Worm (Caenorhabditis elegans) whole organism, L1 larva: ENCODE results near the gene cutl-2.

Source experiments
- Y116A8C.19 ChIP-seq: sonication (generic microtip); optimal IDR thresholded peaks from 2 replicates; lab custom pipeline; 2016; ENCODE audit warnings: missing compliant biosample characterization, missing genetic modification characterization, borderline replicate concordance
- ceh-82 ChIP-seq, 3 experiments: fragments of 150-350 bp in 1 of 3; sonication (generic microtip) in 2 of 3; optimal IDR thresholded peaks; 2 replicates each; lab custom pipeline; 2014 to 2017; ENCODE audit warnings: missing biosample characterization in 3 of 3, missing genetic modification characterization in 3 of 3
- ceh-88 ChIP-seq: fragments of 200-800 bp; sonication (Bioruptor generic); IDR thresholded peaks from 2 replicates; pipeline ENCODE4 v1.3.6; 2022; ENCODE audit warnings: missing genetic modification characterization, missing compliant biosample characterization
- dsc-1 ChIP-seq: sonication (generic microtip); optimal IDR thresholded peaks from 2 replicates; lab custom pipeline; 2016; ENCODE audit warnings: mild to moderate bottlenecking, missing genetic modification characterization, missing compliant biosample characterization
- efl-1 ChIP-seq, 4 experiments: fragments of 150-350 bp; optimal IDR thresholded peaks in 3 of 4; peaks in 1 of 4; 1 replicate in 1 of 4; 2 replicates in 3 of 4; lab custom pipeline; 2014; ENCODE audit warnings: missing biosample characterization in 2 of 4, missing genetic modification characterization in 2 of 4, missing genetic modification reagents in 2 of 4
- elt-2 ChIP-seq: sonication (generic microtip); optimal IDR thresholded peaks from 2 replicates; lab custom pipeline; 2016; ENCODE audit warnings: missing genetic modification characterization, mild to moderate bottlenecking, inconsistent platforms, missing compliant biosample characterization, missing genetic modification reagents
- elt-3 ChIP-seq, 6 experiments: fragments of 150-350 bp in 1 of 6; sonication (generic microtip); optimal IDR thresholded peaks; 2 replicates each; lab custom pipeline; 2017 to 2018; ENCODE audit warnings: missing biosample characterization in 6 of 6, missing genetic modification characterization in 6 of 6, inconsistent platforms in 1 of 6
- fkh-4 ChIP-seq: sonication (generic microtip); optimal IDR thresholded peaks from 2 replicates; lab custom pipeline; 2016; ENCODE audit warnings: missing compliant biosample characterization, missing genetic modification characterization, borderline replicate concordance
- fkh-8 ChIP-seq: sonication (generic microtip); optimal IDR thresholded peaks from 2 replicates; lab custom pipeline; 2016; ENCODE audit warnings: mild to moderate bottlenecking, missing genetic modification characterization, missing compliant biosample characterization
- fos-1 ChIP-seq: fragments of 150-350 bp; optimal IDR thresholded peaks from 2 replicates; lab custom pipeline; 2014; ENCODE audit warnings: missing biosample characterization, missing genetic modification characterization
- hpl-2 ChIP-seq: fragments of 150-350 bp; optimal IDR thresholded peaks from 2 replicates; lab custom pipeline; 2014; ENCODE audit warnings: missing biosample characterization, missing genetic modification reagents, missing genetic modification characterization
- isw-1 ChIP-seq: fragments of 200-800 bp; sonication (Bioruptor generic); IDR thresholded peaks from 2 replicates; pipeline ENCODE4 v1.3.6; 2022; ENCODE audit warnings: missing genetic modification characterization, missing compliant biosample characterization
- jun-1 ChIP-seq: fragments of 150-350 bp; optimal IDR thresholded peaks from 2 replicates; lab custom pipeline; 2014; ENCODE audit warnings: missing biosample characterization, missing genetic modification reagents, missing genetic modification characterization
- lin-14 ChIP-seq: fragments of 200-800 bp; sonication (Bioruptor generic); optimal IDR thresholded peaks from 2 replicates; lab custom pipeline; 2018; ENCODE audit warnings: mild to moderate bottlenecking, missing genetic modification characterization, moderate library complexity, missing compliant biosample characterization
- lin-15B ChIP-seq: fragments of 150-350 bp; sonication (generic microtip); optimal IDR thresholded peaks from 3 replicates; lab custom pipeline; 2014; ENCODE audit warnings: missing biosample characterization, missing genetic modification characterization
- lsy-2 ChIP-seq, 2 experiments: fragments of 150-350 bp; optimal IDR thresholded peaks; 2 replicates each; lab custom pipeline; 2014; ENCODE audit warnings: missing biosample characterization in 2 of 2, missing genetic modification characterization in 2 of 2
- mef-2 ChIP-seq: fragments of 150-350 bp; optimal IDR thresholded peaks from 2 replicates; lab custom pipeline; 2014; ENCODE audit warnings: missing biosample characterization, missing genetic modification characterization
- mep-1 ChIP-seq: fragments of 150-350 bp; optimal IDR thresholded peaks from 2 replicates; lab custom pipeline; 2014; ENCODE audit warnings: missing biosample characterization, missing genetic modification characterization
- nhr-11 ChIP-seq: fragments of 150-350 bp; optimal IDR thresholded peaks from 2 replicates; lab custom pipeline; 2014; ENCODE audit warnings: missing biosample characterization, missing genetic modification characterization
- nhr-12 ChIP-seq: sonication (generic microtip); optimal IDR thresholded peaks from 2 replicates; lab custom pipeline; 2017; ENCODE audit warnings: missing biosample characterization, missing genetic modification characterization
- nhr-19 ChIP-seq: fragments of 200-800 bp; sonication (Bioruptor generic); conservative IDR thresholded peaks from 2 replicates; pipeline ENCODE4 v1.3.6; 2022; ENCODE audit warnings: missing genetic modification characterization, missing compliant biosample characterization
- nhr-20 ChIP-seq: sonication (generic microtip); optimal IDR thresholded peaks from 2 replicates; lab custom pipeline; 2016; ENCODE audit warnings: mild to moderate bottlenecking, missing genetic modification characterization, missing compliant biosample characterization
- nhr-84 ChIP-seq: sonication (generic microtip); optimal IDR thresholded peaks from 2 replicates; lab custom pipeline; 2017; ENCODE audit warnings: missing biosample characterization, missing genetic modification characterization
- nhr-90 ChIP-seq: sonication (generic microtip); optimal IDR thresholded peaks from 2 replicates; lab custom pipeline; 2016; ENCODE audit warnings: mild to moderate bottlenecking, missing genetic modification characterization, missing compliant biosample characterization; ENCODE audit not compliant: poor library complexity
- pag-3 ChIP-seq: sonication (generic microtip); optimal IDR thresholded peaks from 2 replicates; lab custom pipeline; 2017; ENCODE audit warnings: missing genetic modification characterization, mild to moderate bottlenecking, missing compliant biosample characterization, antibody characterized with exemption, borderline replicate concordance; ENCODE audit not compliant: insufficient read depth
- pax-3 ChIP-seq: fragments of 200-800 bp; sonication (Bioruptor generic); optimal IDR thresholded peaks from 2 replicates; lab custom pipeline; 2018; ENCODE audit warnings: mild to moderate bottlenecking, missing genetic modification characterization, moderate library complexity, missing compliant biosample characterization
- rnt-1 ChIP-seq: sonication (generic microtip); optimal IDR thresholded peaks from 2 replicates; lab custom pipeline; 2016; ENCODE audit warnings: mild to moderate bottlenecking, missing genetic modification characterization, moderate library complexity, missing compliant biosample characterization
- snu-23 ChIP-seq: sonication (generic microtip); optimal IDR thresholded peaks from 2 replicates; lab custom pipeline; 2016; ENCODE audit warnings: missing genetic modification characterization, missing compliant biosample characterization
- sox-4 ChIP-seq: sonication (generic microtip); optimal IDR thresholded peaks from 2 replicates; lab custom pipeline; 2016; ENCODE audit warnings: missing genetic modification characterization, missing compliant biosample characterization
- sup-37 ChIP-seq: fragments of 200-800 bp; sonication (Bioruptor generic); optimal IDR thresholded peaks from 2 replicates; lab custom pipeline; 2018; ENCODE audit warnings: mild to moderate bottlenecking, missing genetic modification characterization, missing compliant biosample characterization
- unc-86 ChIP-seq: sonication (generic microtip); optimal IDR thresholded peaks from 2 replicates; lab custom pipeline; 2016; ENCODE audit warnings: missing genetic modification characterization, missing compliant biosample characterization
- vab-15 ChIP-seq: sonication (generic microtip); optimal IDR thresholded peaks from 2 replicates; lab custom pipeline; 2017; ENCODE audit warnings: missing genotype, mild to moderate bottlenecking, missing genetic modification characterization, missing compliant biosample characterization
- ztf-11 ChIP-seq, 2 experiments: sonication (generic microtip); optimal IDR thresholded peaks; 2 replicates each; lab custom pipeline; 2016 to 2017; ENCODE audit warnings: missing genetic modification characterization in 2 of 2, missing biosample characterization in 1 of 2, missing compliant biosample characterization in 1 of 2
- ztf-4 ChIP-seq: fragments of 150-350 bp; optimal IDR thresholded peaks from 2 replicates; lab custom pipeline; 2014; ENCODE audit warnings: missing biosample characterization, missing genetic modification characterization

The cutl-2 gene

DNA sequence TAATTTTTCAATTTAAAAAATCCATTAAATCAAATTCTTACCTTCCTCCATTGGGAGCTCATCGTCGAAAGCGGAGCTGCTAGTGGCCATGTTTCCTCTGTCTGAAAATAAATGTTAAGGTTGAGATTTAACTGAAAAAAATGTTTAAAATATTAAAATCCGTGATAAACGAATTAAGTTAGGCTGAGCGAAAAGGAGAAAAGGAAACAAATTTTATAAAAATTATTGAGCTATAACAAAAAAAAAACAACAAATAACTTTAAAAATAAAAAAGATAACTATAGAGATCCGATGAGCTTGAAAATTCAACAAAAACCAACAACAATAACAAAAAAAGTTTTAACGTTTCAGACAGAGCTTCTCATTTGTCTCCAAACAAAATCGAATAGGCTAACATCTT, 18.3 kb upstream of the cutl-2 start, which contains the start of gene pno-1:
pno-1 (minus strand) TSS at position 101 of the 400 bp plus-strand sequence.
- TF ChIP-seq snu-23 (GFP tag; lab: Kevin White, UChicago): no peak
- TF ChIP-seq pax-3 (tag; lab: Kevin White, UChicago): no peak
- no peak for TF ChIP-seq rnt-1 (tag; lab: Kevin White, UChicago)
- TF ChIP-seq mep-1 (tag; lab: Kevin White, UChicago): no peak
- no peak for TF ChIP-seq nhr-90 (tag; lab: Kevin White, UChicago)
- no peak for TF ChIP-seq ztf-4 (tag; lab: Kevin White, UChicago)
- TF ChIP-seq nhr-84: no peak
- no peak for TF ChIP-seq fkh-4
- TF ChIP-seq unc-86: no peak
- TF ChIP-seq fkh-8 (tag; lab: Kevin White, UChicago): no peak

DNA sequence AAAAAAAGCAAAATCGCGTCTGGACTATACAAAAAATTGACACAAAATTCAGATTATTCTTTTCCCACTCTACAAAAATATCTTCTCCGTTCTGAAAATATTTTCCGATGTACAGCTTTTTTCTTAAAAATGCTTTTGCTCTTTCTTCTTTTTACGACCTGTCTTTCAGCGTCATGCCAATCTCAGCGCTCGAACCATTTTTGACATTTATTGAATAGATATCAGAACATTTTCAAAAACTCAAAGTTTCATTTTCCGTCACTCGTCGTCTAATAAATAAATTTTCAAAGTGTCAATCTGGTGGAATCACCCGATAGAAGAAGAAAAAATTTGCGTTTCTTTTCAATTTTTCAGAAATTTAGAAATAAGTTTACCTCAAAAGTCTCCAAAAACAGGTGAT, 16.9 kb upstream of the cutl-2 start:
- TF ChIP-seq sup-37 (GFP tag; lab: Kevin White, UChicago) (no peak), fkh-4 (no peak), mep-1 (tag; lab: Kevin White, UChicago) (no peak), nhr-20 (tag; lab: Kevin White, UChicago) (no peak), lin-15B (no peak), elt-3 (tag; optimal IDR thresholded peaks at IDR 0.05; lab: Kevin White, UChicago) (no peak), jun-1 (tag; lab: Kevin White, UChicago) (no peak), elt-2 (no peak), Y116A8C.19 (tag; lab: Kevin White, UChicago) (no peak), mef-2 (tag; lab: Kevin White, UChicago) (no peak), nhr-19 (GFP tag; lab: Robert Waterston, UW) (no peak), ceh-88 (GFP tag; lab: Robert Waterston, UW) (no peak), ztf-4 (tag; lab: Kevin White, UChicago) (no peak)

DNA sequence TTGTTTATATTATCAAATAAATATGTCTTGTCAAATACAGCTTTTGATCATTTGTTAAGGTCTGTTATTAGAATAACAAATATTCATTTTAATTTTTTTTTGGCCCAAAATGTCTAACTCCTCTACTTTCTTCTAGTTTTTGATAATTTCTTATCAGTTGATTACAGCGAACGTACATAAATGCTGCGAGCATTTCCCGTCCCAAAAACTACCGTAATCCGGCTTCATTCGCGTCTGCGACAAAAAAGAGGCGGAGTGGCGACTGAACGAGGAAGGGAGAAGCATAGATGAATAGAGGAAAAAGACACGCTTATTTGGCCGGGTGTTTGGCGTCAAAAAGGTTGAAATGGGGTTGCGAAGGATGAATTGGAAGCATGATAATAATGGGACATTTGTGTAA, 16.1 kb upstream of the cutl-2 start:
- TF ChIP-seq efl-1 (optimal IDR thresholded peaks at IDR 0.05; lab: Kevin White, UChicago) (no peak), efl-1 (GFP tag; optimal IDR thresholded peaks at IDR 0.05 in 1 of 2; lab: Kevin White, UChicago) (peak in 1 of 2 experiments; percentile 46), nhr-12 (tag; lab: Kevin White, UChicago) (no peak), elt-2 (peak; percentile 14), lsy-2 (tag; optimal IDR thresholded peaks at IDR 0.05; lab: Kevin White, UChicago) (peak in 1 of 2 experiments; percentile 53), fos-1 (tag; lab: Kevin White, UChicago) (no peak), ceh-88 (GFP tag; lab: Robert Waterston, UW) (no peak), nhr-11 (tag; lab: Kevin White, UChicago) (no peak)

DNA sequence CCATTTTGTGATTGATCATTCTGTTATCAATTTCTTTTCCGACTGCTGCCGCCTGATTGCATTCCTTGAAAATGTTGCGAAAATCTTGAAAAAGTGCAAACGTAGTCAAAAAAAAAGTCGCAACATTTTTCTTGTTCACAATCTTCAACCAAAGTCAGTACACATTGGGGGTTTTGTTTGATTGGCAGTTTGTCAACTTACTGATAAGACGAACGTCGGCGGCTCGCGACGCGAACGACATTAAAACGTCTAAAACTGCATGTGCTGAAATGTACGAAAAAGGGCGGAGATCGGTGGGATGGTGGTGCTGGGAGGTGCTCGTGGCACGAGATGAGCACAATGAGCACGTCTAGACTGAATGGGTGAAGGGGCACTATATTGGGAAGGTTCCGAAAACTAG, 14.3 kb upstream of the cutl-2 start:
- TF ChIP-seq sox-4 (tag; lab: Kevin White, UChicago): no peak
- TF ChIP-seq hpl-2: no peak
- TF ChIP-seq ceh-82 (tag; optimal IDR thresholded peaks at IDR 0.05; lab: Kevin White, UChicago): no peak
- no peak for TF ChIP-seq pag-3
- peak; percentile 6 for TF ChIP-seq lin-14 (GFP tag; lab: Kevin White, UChicago)
- no peak for TF ChIP-seq jun-1 (tag; lab: Kevin White, UChicago)
- TF ChIP-seq mep-1 (tag; lab: Kevin White, UChicago): no peak
- no peak for TF ChIP-seq dsc-1
- no peak for TF ChIP-seq vab-15 (tag; lab: Kevin White, UChicago)
- peak; percentile 51 for TF ChIP-seq elt-2
- no peak for TF ChIP-seq efl-1 (optimal IDR thresholded peaks at IDR 0.05; lab: Kevin White, UChicago)
- TF ChIP-seq efl-1 (GFP tag; optimal IDR thresholded peaks at IDR 0.05 in 1 of 2; lab: Kevin White, UChicago): peak in 1 of 2 experiments; percentile 85

DNA sequence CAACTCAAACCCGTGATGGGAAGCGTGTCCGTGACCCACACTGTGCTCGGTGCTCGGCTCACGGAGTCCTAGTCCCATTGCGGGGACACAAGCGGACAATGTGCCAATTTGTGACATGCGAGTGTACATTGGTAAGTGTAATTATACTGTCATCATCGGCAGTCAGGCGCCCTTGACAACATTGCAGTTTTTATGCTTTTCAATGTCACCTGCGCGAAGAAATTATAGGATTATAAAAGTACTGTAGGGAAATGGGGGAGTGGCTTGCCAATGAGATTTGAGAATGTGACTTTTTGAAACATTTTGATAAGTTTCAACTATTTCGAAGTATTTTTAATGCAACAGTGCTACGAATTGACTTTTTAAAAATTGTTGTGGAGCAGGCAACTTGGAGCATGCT, 11.3 kb upstream of the cutl-2 start:
- TF ChIP-seq ztf-11 (tag; optimal IDR thresholded peaks at IDR 0.05; lab: Kevin White, UChicago): no peak
- TF ChIP-seq isw-1: no peak
